Fruit fly (Drosophila melanogaster): ENCODE data around the gene CG12170.

DNA sequence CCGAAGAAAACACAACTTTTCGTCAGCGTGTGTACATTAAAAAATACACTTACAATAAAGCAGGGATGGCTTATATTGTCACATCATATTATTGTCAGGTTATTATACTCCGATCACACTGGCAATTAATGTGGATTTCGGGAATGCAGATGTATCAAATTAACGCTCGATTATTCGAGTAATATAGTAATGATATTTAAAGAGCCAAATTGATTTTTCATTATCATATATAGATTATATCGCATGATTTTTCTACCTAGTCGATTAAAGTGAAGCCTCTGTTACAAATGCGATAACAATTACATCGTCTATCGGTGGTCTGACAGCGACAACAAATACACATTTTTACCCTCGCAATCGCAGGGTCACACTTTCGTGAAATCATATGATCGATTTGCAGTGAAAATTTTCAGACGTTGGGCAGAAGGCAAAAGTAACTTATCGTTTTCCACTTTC lies 45.6 kb upstream of the CG12170 start, which contains the start of the genes noi and Vha26:
- TF ChIP-seq Dll (optimal IDR thresholded peaks at IDR 0.05) (no peak), psq (optimal IDR thresholded peaks at IDR 0.05) (no peak), usp (GFP tag; optimal IDR thresholded peaks at IDR 0.05) (no peak), CG8478 (optimal IDR thresholded peaks at IDR 0.05) (no peak)

Measured in whole organism.